Worm (Caenorhabditis elegans) whole organism, early embryonic: Measurements from ENCODE around the gene rfip-1.

Source experiments
- aly-1 ChIP-seq: sonication (generic microtip); optimal IDR thresholded peaks from 2 replicates; lab custom pipeline; 2016; ENCODE audit warnings: missing genetic modification characterization, missing compliant biosample characterization
- ama-1 ChIP-seq: fragments of 150-350 bp; optimal IDR thresholded peaks from 2 replicates; lab custom pipeline; 2014
- ceh-13 ChIP-seq: fragments of 200-800 bp; sonication (Bioruptor generic); optimal IDR thresholded peaks from 2 replicates; lab custom pipeline; 2018; ENCODE audit warnings: mild to moderate bottlenecking, missing genetic modification characterization, missing compliant biosample characterization
- scrt-1 ChIP-seq: fragments of 200-800 bp; sonication (Bioruptor generic); IDR thresholded peaks from 2 replicates; pipeline ENCODE4 v1.3.6; 2022; ENCODE audit warnings: missing genetic modification characterization, missing compliant biosample characterization
- tbx-11 ChIP-seq: fragments of 200-800 bp; sonication (Bioruptor generic); IDR thresholded peaks from 2 replicates; pipeline ENCODE4 v1.3.6; 2022; ENCODE audit warnings: missing genetic modification characterization, missing compliant biosample characterization
- tbx-37 ChIP-seq: fragments of 200-800 bp; sonication (Bioruptor generic); conservative IDR thresholded peaks from 2 replicates; pipeline ENCODE4 v1.3.6; 2022; ENCODE audit warnings: missing genetic modification reagents, missing genetic modification characterization, missing compliant biosample characterization

- no peak for TF ChIP-seq ceh-13 (GFP tag; lab: Kevin White, UChicago)
- TF ChIP-seq scrt-1 (GFP tag; lab: Robert Waterston, UW) = no peak
- no peak for TF ChIP-seq tbx-11 (GFP tag; lab: Robert Waterston, UW)
- TF ChIP-seq ama-1 (lab: Kevin White, UChicago) = no peak
- TF ChIP-seq aly-1 (tag; lab: Kevin White, UChicago) = no peak
- TF ChIP-seq tbx-37 (GFP tag; lab: Robert Waterston, UW) = no peak
Observed at ce11 chrII:5918149-5918697, 33.9 kb downstream of the rfip-1 start, which contains the start of gene ptp-2.
